Fruit fly (Drosophila melanogaster): ENCODE data around the gene Smr.

Gene Smr

DNA sequence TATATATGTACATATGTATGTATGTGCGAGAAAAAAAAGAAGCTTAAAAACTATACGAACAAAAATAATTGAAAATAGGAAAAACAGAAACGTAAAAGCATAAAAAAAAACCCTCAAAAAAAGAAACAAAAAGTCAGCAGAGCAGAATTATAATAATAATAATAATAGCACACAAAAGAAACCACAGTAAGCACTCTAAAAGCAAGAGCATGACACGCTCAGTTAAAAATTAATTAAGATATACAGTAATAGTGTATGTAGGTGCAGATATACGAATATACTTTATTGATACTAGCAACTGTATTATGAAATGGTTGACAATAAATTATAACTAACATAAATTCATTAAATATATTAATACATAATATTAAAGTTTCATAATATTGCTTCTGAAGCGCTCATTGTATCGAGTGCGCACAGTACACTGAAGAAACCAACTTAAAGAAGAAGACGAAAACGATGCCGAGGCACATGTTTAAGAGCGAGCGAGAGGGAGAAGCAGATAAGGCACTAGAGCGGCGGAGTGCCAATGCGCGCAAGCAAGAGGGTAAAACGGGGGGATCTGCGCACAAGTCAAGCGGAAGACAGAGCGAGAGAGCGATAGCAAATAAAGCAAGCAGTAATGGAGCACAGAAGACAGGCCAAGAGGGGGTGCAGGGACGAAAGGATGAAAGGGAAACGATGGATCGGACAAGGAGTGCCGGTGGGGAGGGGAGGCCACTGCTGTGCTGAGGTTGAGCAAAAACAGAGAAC, 7.5 kb downstream of the Smr start (continued):
- TF ChIP-seq sc (optimal IDR thresholded peaks at IDR 0.05) = no peak
- peak; percentile 56 for TF ChIP-seq sc (GFP tag; optimal IDR thresholded peaks at IDR 0.05)
- peak; percentile 90 for TF ChIP-seq Ada2b (GFP tag; IDR thresholded peaks at IDR 0.05)
- peak; percentile 55; the same call in 1 of the 2 replicates for TF ChIP-seq CG1024 (GFP tag; IDR thresholded peaks at IDR 0.05)
- TF ChIP-seq CG7839 (tag; optimal IDR thresholded peaks at IDR 0.05) = peak; percentile 95
- TF ChIP-seq CG13296 (GFP tag; optimal IDR thresholded peaks at IDR 0.05) = peak; percentile 94
- TF ChIP-seq Asciz (GFP tag; optimal IDR thresholded peaks at IDR 0.05) = peak; percentile 82
- peak; percentile 21 for TF ChIP-seq CG4617 (GFP tag; optimal IDR thresholded peaks at IDR 0.05; ENCODE audit: borderline replicate concordance)
- no peak for TF ChIP-seq CkIIα-i1 (GFP tag; IDR thresholded peaks at IDR 0.05)
- TF ChIP-seq sob (GFP tag; IDR thresholded peaks at IDR 0.05) = peak; percentile 82
- TF ChIP-seq pros (GFP tag; optimal IDR thresholded peaks at IDR 0.05) = peak; percentile 99
- TF ChIP-seq nom (GFP tag; optimal IDR thresholded peaks at IDR 0.05) = peak; percentile 98
- TF ChIP-seq CG8388 (GFP tag; optimal IDR thresholded peaks at IDR 0.05) = peak; percentile 87
- peak; percentile 95 for TF ChIP-seq CG17385 (GFP tag; optimal IDR thresholded peaks at IDR 0.05)
- TF ChIP-seq bbx (GFP tag; IDR thresholded peaks at IDR 0.05; ENCODE audit: partially characterized antibody) = peak; percentile 51; the same call in 1 of the 2 replicates
- TF ChIP-seq tup (GFP tag; optimal IDR thresholded peaks at IDR 0.05) = peak; percentile 12
- TF ChIP-seq Rx (GFP tag; IDR thresholded peaks at IDR 0.05) = peak; percentile 56
- peak; percentile 80 for TF ChIP-seq CG10366 (GFP tag; IDR thresholded peaks at IDR 0.05)
- TF ChIP-seq vnd (GFP tag; IDR thresholded peaks at IDR 0.05; ENCODE audit: partially characterized antibody) = no peak
- 0 out of 2 replicates have a peak, but pooled peaks have one; percentile 22 for TF ChIP-seq Scr (GFP tag; IDR thresholded peaks at IDR 0.05; ENCODE audit: partially characterized antibody)
- TF ChIP-seq dati (GFP tag; IDR thresholded peaks at IDR 0.05) = peak; percentile 39; the same call in 1 of the 2 replicates
- TF ChIP-seq CG17328 (GFP tag; IDR thresholded peaks at IDR 0.05) = peak; percentile 78
- peak; percentile 98 for TF ChIP-seq abd-A (tag; optimal IDR thresholded peaks at IDR 0.05)
- TF ChIP-seq CG12659 (GFP tag; optimal IDR thresholded peaks at IDR 0.05) = peak; percentile 86
- TF ChIP-seq CG7372 (GFP tag; IDR thresholded peaks at IDR 0.05) = peak; percentile 84
- TF ChIP-seq sens (GFP tag) = no peak
- no peak for TF ChIP-seq crp (GFP tag; optimal IDR thresholded peaks at IDR 0.05)
- TF ChIP-seq usp (GFP tag; optimal IDR thresholded peaks at IDR 0.05) = no peak
- peak; percentile 87 for TF ChIP-seq CG12299 (tag; optimal IDR thresholded peaks at IDR 0.05)
- no peak for TF ChIP-seq Bdp1 (GFP tag; optimal IDR thresholded peaks at IDR 0.05)
- no peak for TF ChIP-seq Dip3 (GFP tag; optimal IDR thresholded peaks at IDR 0.05)
- peak; percentile 75 for TF ChIP-seq CG2889 (GFP tag; IDR thresholded peaks at IDR 0.05)
- no peak for TF ChIP-seq ERR (GFP tag; optimal IDR thresholded peaks at IDR 0.05)
- no peak for TF ChIP-seq sens-2 (GFP tag; IDR thresholded peaks at IDR 0.05)
- TF ChIP-seq Chrac-16 (GFP tag; optimal IDR thresholded peaks at IDR 0.05) = peak; percentile 86
- peak; percentile 93 for TF ChIP-seq CG11504 (tag; optimal IDR thresholded peaks at IDR 0.05)
- TF ChIP-seq Hand (GFP tag; optimal IDR thresholded peaks at IDR 0.05) = peak; percentile 92
- TF ChIP-seq insv (GFP tag; optimal IDR thresholded peaks at IDR 0.05) = peak in 1 of 2 experiments; percentile 47
- peak; percentile 78 for TF ChIP-seq ATbp (GFP tag; optimal IDR thresholded peaks at IDR 0.05)
- peak; percentile 80 for TF ChIP-seq CG30403 (GFP tag; optimal IDR thresholded peaks at IDR 0.05)
- TF ChIP-seq CG10147 (GFP tag; optimal IDR thresholded peaks at IDR 0.05) = peak; percentile 81
- TF ChIP-seq trem (tag; optimal IDR thresholded peaks at IDR 0.05) = peak; percentile 83
- peak; percentile 80 for TF ChIP-seq Spps (tag; optimal IDR thresholded peaks at IDR 0.05)
- TF ChIP-seq shn (GFP tag; optimal IDR thresholded peaks at IDR 0.05) = no peak
- TF ChIP-seq Dek (tag; optimal IDR thresholded peaks at IDR 0.05) = peak; percentile 93
- TF ChIP-seq CG3163 (GFP tag; optimal IDR thresholded peaks at IDR 0.05) = no peak
- TF ChIP-seq CG1602 (GFP tag; optimal IDR thresholded peaks at IDR 0.05) = peak; percentile 81
- peak; percentile 70 for TF ChIP-seq Nf-YB (GFP tag; optimal IDR thresholded peaks at IDR 0.05)
- no peak for TF ChIP-seq CG11398 (GFP tag; optimal IDR thresholded peaks at IDR 0.05)
